Fruit fly (Drosophila melanogaster) whole organism, embryonic: ENCODE results near the gene CG33489.

Experiments
- CG1233 ChIP-seq: fragments of 200-800 bp; sonication (Bioruptor generic); optimal IDR thresholded peaks from 4 replicates; lab custom pipeline; 2018; ENCODE audit warnings: missing biosample characterization, mild to moderate bottlenecking, missing genetic modification characterization
- CG2678 ChIP-seq: fragments of 200-800 bp; sonication (Bioruptor generic); optimal IDR thresholded peaks from 3 replicates; lab custom pipeline; 2019; ENCODE audit warnings: missing biosample characterization, mild to moderate bottlenecking, missing genetic modification characterization, moderate library complexity
- ro ChIP-seq: fragments of 200-800 bp; sonication (Bioruptor generic); IDR thresholded peaks from 2 replicates; pipeline ENCODE4 v1.3.6; 2022; ENCODE audit warnings: missing biosample characterization, missing genetic modification characterization
- sr ChIP-seq: fragments of 200-800 bp; sonication (Bioruptor generic); IDR thresholded peaks from 3 replicates; pipeline ENCODE4 v1.3.6; 2022; ENCODE audit warnings: missing biosample characterization, missing genetic modification characterization

- TF ChIP-seq ro (GFP tag; lab: Robert Waterston, UW) = no peak
- no peak for TF ChIP-seq CG2678 (tag; lab: Kevin White, UChicago)
- TF ChIP-seq sr (GFP tag; lab: Robert Waterston, UW) = no peak
- no peak for TF ChIP-seq CG1233 (GFP tag; lab: Kevin White, UChicago)
These were observed 24.3 kb upstream of the CG33489 start for dm6 chr3L:11601133-11601532.
